Fruit fly (Drosophila melanogaster): ENCODE measurements around the gene CG14408.
A peak's percentile ranks its signal among the peaks of the same experiment; 100 is the strongest.

Gene CG14408

DNA sequence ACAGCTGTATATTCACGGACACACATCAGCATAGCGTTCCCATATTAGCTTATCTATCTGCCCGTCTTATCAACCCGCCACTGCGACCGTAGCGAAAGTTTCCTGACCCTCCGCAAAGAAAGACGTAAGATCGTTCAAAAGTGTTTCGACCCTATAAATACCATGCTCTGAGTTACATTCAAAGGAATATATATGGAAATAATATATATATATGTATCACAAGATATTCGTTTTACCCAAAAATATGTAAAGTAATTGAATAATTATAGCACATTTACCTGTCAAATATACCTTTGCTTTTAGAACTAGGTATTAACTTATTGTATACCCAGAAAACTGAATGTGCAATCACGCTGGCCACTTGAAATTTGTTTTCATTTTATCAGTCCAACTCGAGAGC is 21.4 kb downstream of the CG14408 start (continued):
- no peak for TF ChIP-seq CG6654 (GFP tag; optimal IDR thresholded peaks at IDR 0.05)
- no peak for TF ChIP-seq amos (GFP tag; IDR thresholded peaks at IDR 0.05; ENCODE audit: partially characterized antibody)
- TF ChIP-seq Hr51 (GFP tag; optimal IDR thresholded peaks at IDR 0.05): no peak
- no peak for TF ChIP-seq CG13894 (tag; optimal IDR thresholded peaks at IDR 0.05)
- TF ChIP-seq row (GFP tag; IDR thresholded peaks at IDR 0.05): peak; percentile 52; the same call in 2 of the 3 replicates
- no peak for TF ChIP-seq CG17829 (tag; optimal IDR thresholded peaks at IDR 0.05)
- TF ChIP-seq CG6683 (GFP tag; optimal IDR thresholded peaks at IDR 0.05): no peak
- TF ChIP-seq CkIIα-i1 (GFP tag; IDR thresholded peaks at IDR 0.05): no peak
- TF ChIP-seq vvl (GFP tag; IDR thresholded peaks at IDR 0.05): peak; percentile 9; the same call in 1 of the 2 replicates
- TF ChIP-seq NFAT (GFP tag; IDR thresholded peaks at IDR 0.05): no peak
- no peak for TF ChIP-seq tup (GFP tag; optimal IDR thresholded peaks at IDR 0.05)
- no peak for TF ChIP-seq Jarid2 (GFP tag; optimal IDR thresholded peaks at IDR 0.05)
- no peak for TF ChIP-seq CG16779 (GFP tag; IDR thresholded peaks at IDR 0.05)
- no peak for TF ChIP-seq CG14441 (GFP tag; IDR thresholded peaks at IDR 0.05)
- TF ChIP-seq Rfx (GFP tag; IDR thresholded peaks at IDR 0.05): peak; percentile 15; the same call in 1 of the 2 replicates
- TF ChIP-seq dmrt11E (tag; optimal IDR thresholded peaks at IDR 0.05): peak; percentile 8
- no peak for TF ChIP-seq CG8944 (GFP tag; optimal IDR thresholded peaks at IDR 0.05)
- TF ChIP-seq pros (GFP tag; optimal IDR thresholded peaks at IDR 0.05): no peak
- no peak for TF ChIP-seq CG3163 (GFP tag; optimal IDR thresholded peaks at IDR 0.05)
- TF ChIP-seq hkb (optimal IDR thresholded peaks at IDR 0.05): no peak
- TF ChIP-seq hkb (GFP tag; IDR thresholded peaks at IDR 0.05): no peak
- no peak for TF ChIP-seq Dip3 (GFP tag; optimal IDR thresholded peaks at IDR 0.05)
- no peak for TF ChIP-seq gsb-n (tag; optimal IDR thresholded peaks at IDR 0.05)
- peak; percentile 1 for TF ChIP-seq CG2678 (tag; optimal IDR thresholded peaks at IDR 0.05)
- TF ChIP-seq gce (GFP tag; IDR thresholded peaks at IDR 0.05): no peak
- no peak for TF ChIP-seq danr (GFP tag; IDR thresholded peaks at IDR 0.05)
- TF ChIP-seq pan (optimal IDR thresholded peaks at IDR 0.05): no peak
- TF ChIP-seq pan (GFP tag; optimal IDR thresholded peaks at IDR 0.05 in 1 of 2, IDR thresholded peaks at IDR 0.05 in 1 of 2): peak in 1 of 2 experiments; percentile 10
- no peak for TF ChIP-seq CG12769 (tag; optimal IDR thresholded peaks at IDR 0.05)
- peak; percentile 39; the same call in 1 of the 2 replicates for TF ChIP-seq CG6689 (GFP tag; IDR thresholded peaks at IDR 0.05)
- no peak for TF ChIP-seq Lim3 (GFP tag; IDR thresholded peaks at IDR 0.05)
- peak; percentile 14; the same call in 1 of the 2 replicates for TF ChIP-seq Xrp1 (GFP tag; IDR thresholded peaks at IDR 0.05)
- no peak for TF ChIP-seq eyg (GFP tag; optimal IDR thresholded peaks at IDR 0.05)
- TF ChIP-seq Chrac-16 (GFP tag; optimal IDR thresholded peaks at IDR 0.05): no peak
- TF ChIP-seq dysf (GFP tag; IDR thresholded peaks at IDR 0.05): 0 out of 3 replicates have a peak, but pooled peaks have one; percentile 28
- TF ChIP-seq run (tag; optimal IDR thresholded peaks at IDR 0.05): no peak
- TF ChIP-seq ara (GFP tag; IDR thresholded peaks at IDR 0.05): peak; percentile 16; the same call in 1 of the 2 replicates
- peak in 1 of 2 experiments; percentile 29 for TF ChIP-seq bsh (GFP tag; optimal IDR thresholded peaks at IDR 0.05)
- no peak for TF ChIP-seq ap (GFP tag; IDR thresholded peaks at IDR 0.05)
- no peak for TF ChIP-seq CG9876 (GFP tag; optimal IDR thresholded peaks at IDR 0.05)
- TF ChIP-seq ranshi (GFP tag; IDR thresholded peaks at IDR 0.05): no peak; the same call in 1 of the 2 replicates
- no peak for TF ChIP-seq CG10267 (tag; optimal IDR thresholded peaks at IDR 0.05)
- TF ChIP-seq sc (optimal IDR thresholded peaks at IDR 0.05): no peak
- no peak for TF ChIP-seq sc (GFP tag; optimal IDR thresholded peaks at IDR 0.05)
- TF ChIP-seq CG17361 (GFP tag; IDR thresholded peaks at IDR 0.05): 0 out of 3 replicates have a peak, but pooled peaks have one; percentile 8
- TF ChIP-seq CG10979 (tag; optimal IDR thresholded peaks at IDR 0.05): peak; percentile 15
- no peak for TF ChIP-seq Stat92E (GFP tag; optimal IDR thresholded peaks at IDR 0.05)
- TF ChIP-seq abd-A (tag; optimal IDR thresholded peaks at IDR 0.05): no peak
- TF ChIP-seq CG43689 (GFP tag; IDR thresholded peaks at IDR 0.05): no peak
- peak; percentile 42 for TF ChIP-seq CG18262 (tag; optimal IDR thresholded peaks at IDR 0.05)
- TF ChIP-seq C15 (GFP tag; IDR thresholded peaks at IDR 0.05): no peak
- no peak for TF ChIP-seq H2.0 (GFP tag; IDR thresholded peaks at IDR 0.05)

Measured in whole organism, embryonic.